Fruit fly (Drosophila melanogaster): ENCODE data around the gene BI-1.

BI-1 gene

DNA sequence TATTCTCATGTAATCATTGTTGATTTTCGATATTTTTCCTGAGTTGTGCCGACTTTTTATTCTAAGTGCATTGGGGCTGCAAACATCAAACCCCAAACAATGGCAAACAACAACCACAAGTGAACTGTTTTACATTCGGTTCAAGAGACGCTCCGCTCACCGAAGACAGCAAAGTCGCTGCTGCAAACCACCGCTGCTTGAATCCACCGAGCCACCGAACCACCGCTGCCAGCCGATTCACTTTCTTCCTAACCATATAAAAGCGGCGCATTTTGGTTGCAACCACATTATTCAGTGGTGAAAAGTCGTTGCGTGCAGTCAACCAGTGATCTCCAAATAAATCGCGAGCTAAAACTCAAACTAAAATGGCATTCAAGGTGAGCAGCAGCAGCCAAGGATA lies 27.6 kb upstream of the BI-1 start, which contains the start of gene Cpr66Cb:
Cpr66Cb (plus strand) TSS at position 301 of the 400 bp plus-strand sequence.
- TF ChIP-seq dl (GFP tag; optimal IDR thresholded peaks at IDR 0.05; ENCODE audit: insufficient read depth in 1 of 2, partially characterized antibody in 2 of 2): no peak

DNA sequence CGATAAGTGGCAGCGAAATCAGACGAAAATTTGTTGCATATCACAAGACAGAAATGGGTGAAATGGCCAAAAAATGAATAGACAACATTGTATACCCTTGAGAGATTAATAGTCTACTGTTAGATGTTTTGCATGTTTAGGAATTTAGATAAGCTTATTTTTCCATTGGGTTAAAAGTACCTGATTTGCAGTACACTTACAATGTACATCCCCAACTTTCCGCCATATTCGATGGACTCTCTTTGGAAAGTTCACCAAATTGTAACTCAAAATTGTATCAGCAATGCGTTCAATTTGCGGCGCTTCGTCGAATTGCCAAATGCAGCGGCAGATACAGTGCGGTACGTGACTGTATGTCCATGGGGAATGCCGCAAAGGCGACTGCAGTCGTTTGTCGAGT lies 25.6 kb upstream of the BI-1 start:
- TF ChIP-seq ey (GFP tag; optimal IDR thresholded peaks at IDR 0.05) (no peak), tai (GFP tag; optimal IDR thresholded peaks at IDR 0.05) (no peak), Abd-B (GFP tag; optimal IDR thresholded peaks at IDR 0.05) (no peak), CrebA (GFP tag; optimal IDR thresholded peaks at IDR 0.05; ENCODE audit: borderline replicate concordance) (no peak)

DNA sequence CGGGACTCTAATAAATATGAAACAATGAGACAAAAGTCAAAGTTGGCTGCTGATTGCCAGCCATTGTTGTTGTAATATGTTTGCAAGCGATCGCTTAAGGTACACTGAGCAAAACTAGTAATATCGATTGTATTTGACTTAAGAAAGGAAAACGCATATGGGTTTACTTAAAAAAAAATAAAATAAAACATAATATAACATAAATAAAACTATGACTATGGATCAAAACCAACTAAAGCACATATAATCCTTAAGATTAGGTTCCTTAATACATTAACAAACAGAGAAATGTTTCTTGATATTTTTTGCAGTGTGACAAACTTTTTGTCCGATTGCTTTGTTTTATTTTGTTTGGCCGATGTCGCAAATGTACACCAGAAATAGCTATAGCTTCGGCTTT lies 24.8 kb upstream of the BI-1 start:
- TF ChIP-seq Vsx2 (GFP tag; optimal IDR thresholded peaks at IDR 0.05; ENCODE audit: partially characterized antibody) (no peak), Rel (GFP tag; optimal IDR thresholded peaks at IDR 0.05) (no peak), Rel (tag; optimal IDR thresholded peaks at IDR 0.05) (no peak), Mio (GFP tag; optimal IDR thresholded peaks at IDR 0.05) (no peak), tai (GFP tag; optimal IDR thresholded peaks at IDR 0.05) (no peak), Dif (GFP tag; optimal IDR thresholded peaks at IDR 0.05; ENCODE audit: partially characterized antibody) (no peak), usp (GFP tag; optimal IDR thresholded peaks at IDR 0.05) (no peak), sv (GFP tag; optimal IDR thresholded peaks at IDR 0.05) (no peak), br (GFP tag; optimal IDR thresholded peaks at IDR 0.05) (no peak), dl (GFP tag; optimal IDR thresholded peaks at IDR 0.05; ENCODE audit: insufficient read depth in 1 of 2, partially characterized antibody in 2 of 2) (no peak), woc (GFP tag; optimal IDR thresholded peaks at IDR 0.05) (no peak), Dfd (GFP tag; optimal IDR thresholded peaks at IDR 0.05) (no peak), CG32264 (GFP tag; optimal IDR thresholded peaks at IDR 0.05) (no peak), OdsH (GFP tag; optimal IDR thresholded peaks at IDR 0.05) (no peak), ey (GFP tag; optimal IDR thresholded peaks at IDR 0.05) (no peak), brk (GFP tag; optimal IDR thresholded peaks at IDR 0.05) (no peak), pan (optimal IDR thresholded peaks at IDR 0.05) (no peak), jim (GFP tag; optimal IDR thresholded peaks at IDR 0.05) (no peak), N (GFP tag; optimal IDR thresholded peaks at IDR 0.05) (no peak)

DNA sequence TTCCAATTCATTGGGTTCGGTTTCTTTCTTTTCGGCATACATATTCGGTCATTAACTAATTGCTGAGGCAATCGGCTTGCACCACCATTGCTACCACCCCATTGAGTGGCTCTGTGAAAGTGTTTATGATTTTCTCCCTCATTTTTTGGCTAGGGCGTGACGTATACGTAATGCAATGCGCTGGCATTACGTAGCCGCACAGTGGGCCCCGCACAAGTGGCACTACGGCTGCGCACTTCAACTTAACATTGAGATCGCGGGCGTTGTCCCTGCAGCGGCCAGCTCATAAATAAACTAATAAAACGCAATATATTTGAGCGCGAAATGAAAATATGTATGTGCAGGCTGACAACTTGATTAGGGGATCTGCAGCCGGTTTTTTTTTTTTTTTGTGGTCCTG lies 22.7 kb upstream of the BI-1 start:
- no peak for TF ChIP-seq OdsH (GFP tag; optimal IDR thresholded peaks at IDR 0.05)

DNA sequence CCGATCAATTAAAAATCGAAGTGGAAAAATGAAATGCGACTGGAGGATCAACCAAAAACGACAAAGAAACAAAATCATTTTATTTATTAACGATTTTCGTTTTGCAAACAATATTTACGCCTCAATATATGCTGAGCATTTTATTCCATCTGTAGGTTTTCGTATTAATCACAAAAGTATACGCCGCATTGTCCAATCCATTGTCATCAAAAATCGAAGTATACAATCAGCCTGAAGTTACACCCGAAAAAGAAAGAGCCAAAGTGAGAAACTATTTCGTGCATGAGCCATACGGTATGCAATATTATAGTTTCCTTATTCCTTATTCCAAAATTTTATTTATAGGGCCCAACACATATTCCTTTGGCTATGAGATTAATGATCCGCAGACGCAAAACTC lies 20.3 kb upstream of the BI-1 start:
- no peak for TF ChIP-seq rgr (GFP tag; optimal IDR thresholded peaks at IDR 0.05)
- peak; percentile 54 for TF ChIP-seq Dif (GFP tag; optimal IDR thresholded peaks at IDR 0.05; ENCODE audit: partially characterized antibody)
- TF ChIP-seq HLH106 (tag; optimal IDR thresholded peaks at IDR 0.05): no peak
- TF ChIP-seq usp (GFP tag; optimal IDR thresholded peaks at IDR 0.05): no peak
- no peak for TF ChIP-seq sage (GFP tag; optimal IDR thresholded peaks at IDR 0.05)
- no peak for TF ChIP-seq dmrt93B (GFP tag; optimal IDR thresholded peaks at IDR 0.05)
- no peak for TF ChIP-seq Rel (GFP tag; optimal IDR thresholded peaks at IDR 0.05)
- TF ChIP-seq Rel (tag; optimal IDR thresholded peaks at IDR 0.05): no peak
- peak; percentile 79 for TF ChIP-seq Vsx2 (GFP tag; optimal IDR thresholded peaks at IDR 0.05; ENCODE audit: partially characterized antibody)
- TF ChIP-seq br (GFP tag; optimal IDR thresholded peaks at IDR 0.05): no peak
- no peak for TF ChIP-seq Hnf4 (GFP tag; optimal IDR thresholded peaks at IDR 0.05)
- no peak for TF ChIP-seq tai (GFP tag; optimal IDR thresholded peaks at IDR 0.05)
- TF ChIP-seq CG32264 (GFP tag; optimal IDR thresholded peaks at IDR 0.05): no peak
- TF ChIP-seq sv (GFP tag; optimal IDR thresholded peaks at IDR 0.05): no peak
- no peak for TF ChIP-seq fru (GFP tag; optimal IDR thresholded peaks at IDR 0.05)
- TF ChIP-seq CrebA (GFP tag; optimal IDR thresholded peaks at IDR 0.05; ENCODE audit: borderline replicate concordance): no peak
- no peak for TF ChIP-seq Jra (GFP tag; optimal IDR thresholded peaks at IDR 0.05)
- peak; percentile 89 for TF ChIP-seq N (GFP tag; optimal IDR thresholded peaks at IDR 0.05)
- TF ChIP-seq Hr78 (GFP tag; optimal IDR thresholded peaks at IDR 0.05): no peak
- TF ChIP-seq Dfd (GFP tag; optimal IDR thresholded peaks at IDR 0.05): no peak
- no peak for TF ChIP-seq Sp1 (GFP tag; optimal IDR thresholded peaks at IDR 0.05)
- no peak for TF ChIP-seq pan (optimal IDR thresholded peaks at IDR 0.05)
- no peak for TF ChIP-seq jim (GFP tag; optimal IDR thresholded peaks at IDR 0.05)
- TF ChIP-seq GATAd (GFP tag; optimal IDR thresholded peaks at IDR 0.05): no peak
- no peak for TF ChIP-seq Hr83 (GFP tag; optimal IDR thresholded peaks at IDR 0.05; ENCODE audit: poor library complexity, severe bottlenecking)
- TF ChIP-seq dsf (GFP tag; optimal IDR thresholded peaks at IDR 0.05; ENCODE audit: borderline replicate concordance): no peak
- TF ChIP-seq Myc (optimal IDR thresholded peaks at IDR 0.05): peak; percentile 96
- no peak for TF ChIP-seq brk (GFP tag; optimal IDR thresholded peaks at IDR 0.05)

Data from whole organism, wandering third instar larva.